Worm (Caenorhabditis elegans) whole organism, L4 larva: ENCODE results near the gene T05G5.1.
A peak's percentile ranks its signal among the peaks of the same experiment; 100 is the strongest.

Experiments
- F26F4.8 ChIP-seq: fragments of 200-800 bp; sonication (Bioruptor generic); conservative IDR thresholded peaks from 2 replicates; pipeline ENCODE4 v1.3.6; 2022; ENCODE audit warnings: missing genetic modification characterization, missing compliant biosample characterization
- F37D6.2 ChIP-seq: sonication (generic microtip); optimal IDR thresholded peaks from 2 replicates; lab custom pipeline; 2016; ENCODE audit warnings: mild to moderate bottlenecking, missing genetic modification characterization, missing compliant biosample characterization
- F44E2.7 ChIP-seq: fragments of 200-800 bp; sonication (Bioruptor generic); IDR thresholded peaks from 2 replicates; pipeline ENCODE4 v2.1.2; 2022; ENCODE audit warnings: missing genetic modification characterization, missing compliant biosample characterization
- T20F7.1 ChIP-seq: fragments of 200-800 bp; sonication (Bioruptor generic); optimal IDR thresholded peaks from 2 replicates; lab custom pipeline; 2018; ENCODE audit warnings: mild to moderate bottlenecking, missing genetic modification characterization, missing compliant biosample characterization
- Y75B8A.6 ChIP-seq: fragments of 200-800 bp; sonication (Bioruptor generic); IDR thresholded peaks from 2 replicates; pipeline ENCODE4 v1.3.6; 2022; ENCODE audit warnings: missing genetic modification reagents, missing genetic modification characterization, missing compliant biosample characterization
- ZK337.2 ChIP-seq: fragments of 200-800 bp; sonication (Bioruptor generic); IDR thresholded peaks from 2 replicates; pipeline ENCODE4 v1.3.6; 2022; ENCODE audit warnings: missing genetic modification reagents, missing genetic modification characterization, missing compliant biosample characterization
- aha-1 ChIP-seq: fragments of 150-350 bp; peaks from one replicate; lab custom pipeline; 2014; ENCODE audit warnings: missing biosample characterization, missing genetic modification characterization
- ceh-20 ChIP-seq: fragments of 200-800 bp; sonication (Bioruptor generic); IDR thresholded peaks from 2 replicates; pipeline ENCODE4 v1.3.6; 2022; ENCODE audit warnings: missing genetic modification reagents, missing genetic modification characterization, missing compliant biosample characterization
- ceh-28 ChIP-seq: fragments of 150-350 bp; optimal IDR thresholded peaks from 2 replicates; lab custom pipeline; 2014; ENCODE audit warnings: missing biosample characterization, missing genetic modification reagents, missing genetic modification characterization
- ceh-44 ChIP-seq: fragments of 200-800 bp; sonication (Bioruptor generic); IDR thresholded peaks from 2 replicates; pipeline ENCODE4 v1.3.6; 2022; ENCODE audit warnings: missing genetic modification reagents, missing genetic modification characterization, missing compliant biosample characterization
- ceh-62 ChIP-seq: sonication (generic microtip); optimal IDR thresholded peaks from 2 replicates; lab custom pipeline; 2017; ENCODE audit warnings: missing biosample characterization, missing genetic modification characterization
- cey-2 ChIP-seq: sonication (generic microtip); optimal IDR thresholded peaks from 3 replicates; lab custom pipeline; 2017; ENCODE audit warnings: missing genetic modification characterization, mild to moderate bottlenecking, missing compliant biosample characterization, antibody characterized with exemption, borderline replicate concordance; ENCODE audit not compliant: insufficient read depth
- ctbp-1 ChIP-seq: fragments of 200-800 bp; sonication (Bioruptor generic); IDR thresholded peaks from 2 replicates; pipeline ENCODE4 v1.3.6; 2022; ENCODE audit warnings: missing genetic modification reagents, missing genetic modification characterization, missing compliant biosample characterization
- daf-16 ChIP-seq, 3 experiments: sonication (generic microtip); optimal IDR thresholded peaks; 2 replicates each; lab custom pipeline; 2016 to 2017; ENCODE audit warnings: missing genetic modification characterization in 3 of 3, missing genetic modification reagents in 3 of 3, mild to moderate bottlenecking in 2 of 3, missing compliant biosample characterization in 2 of 3, missing biosample characterization in 1 of 3, moderate library complexity in 1 of 3
- daf-19 ChIP-seq: fragments of 200-800 bp; sonication (Bioruptor generic); conservative IDR thresholded peaks from 2 replicates; pipeline ENCODE4 v1.3.6; 2022; ENCODE audit warnings: missing genetic modification characterization, missing compliant biosample characterization
- daf-8 ChIP-seq: fragments of 200-800 bp; sonication (Bioruptor generic); IDR thresholded peaks from 2 replicates; pipeline ENCODE4 v1.3.6; 2022; ENCODE audit warnings: missing genetic modification characterization, missing compliant biosample characterization
- dmd-6 ChIP-seq: fragments of 200-800 bp; sonication (Bioruptor generic); IDR thresholded peaks from 2 replicates; pipeline ENCODE4 v1.3.6; 2022; ENCODE audit warnings: missing genetic modification reagents, missing genetic modification characterization, missing compliant biosample characterization
- dpl-1 ChIP-seq: fragments of 150-350 bp; optimal IDR thresholded peaks from 2 replicates; lab custom pipeline; 2014; ENCODE audit warnings: missing biosample characterization, missing genetic modification reagents, missing genetic modification characterization
- dve-1 ChIP-seq: sonication (generic microtip); optimal IDR thresholded peaks from 2 replicates; lab custom pipeline; 2017; ENCODE audit warnings: antibody characterized with exemption, mild to moderate bottlenecking, missing genetic modification characterization, missing compliant biosample characterization; ENCODE audit not compliant: insufficient read depth
- egl-27 ChIP-seq: sonication (generic microtip); optimal IDR thresholded peaks from 3 replicates; lab custom pipeline; 2017; ENCODE audit warnings: missing biosample characterization, missing genetic modification reagents, missing genetic modification characterization
- fkh-10 ChIP-seq: fragments of 150-350 bp; optimal IDR thresholded peaks from 2 replicates; lab custom pipeline; 2014; ENCODE audit warnings: missing biosample characterization, missing genetic modification reagents, missing genetic modification characterization
- gei-8 ChIP-seq: fragments of 200-800 bp; sonication (Bioruptor generic); optimal IDR thresholded peaks from 2 replicates; lab custom pipeline; 2018; ENCODE audit warnings: mild to moderate bottlenecking, missing genetic modification characterization, missing compliant biosample characterization
- hlh-30 ChIP-seq: sonication (generic microtip); optimal IDR thresholded peaks from 2 replicates; lab custom pipeline; 2017; ENCODE audit warnings: antibody characterized with exemption, mild to moderate bottlenecking, missing genetic modification characterization, missing compliant biosample characterization; ENCODE audit not compliant: insufficient read depth
- hmg-1.1 ChIP-seq: fragments of 200-800 bp; sonication (Bioruptor generic); IDR thresholded peaks from 2 replicates; pipeline ENCODE4 v1.3.6; 2022; ENCODE audit warnings: missing genetic modification reagents, missing genetic modification characterization, missing compliant biosample characterization
- lin-1 ChIP-seq: fragments of 200-800 bp; sonication (Bioruptor generic); IDR thresholded peaks from 2 replicates; pipeline ENCODE4 v1.3.6; 2022; ENCODE audit warnings: missing genetic modification reagents, missing genetic modification characterization, missing compliant biosample characterization
- lin-29 ChIP-seq: fragments of 200-800 bp; sonication (Bioruptor generic); IDR thresholded peaks from 2 replicates; pipeline ENCODE4 v1.3.6; 2022; ENCODE audit warnings: missing genetic modification reagents, missing genetic modification characterization, missing compliant biosample characterization
- mdt-29 ChIP-seq: fragments of 200-800 bp; sonication (Bioruptor generic); IDR thresholded peaks from 2 replicates; pipeline ENCODE4 v1.3.6; 2022; ENCODE audit warnings: missing genetic modification reagents, missing genetic modification characterization, missing compliant biosample characterization
- mes-2 ChIP-seq: sonication (generic microtip); optimal IDR thresholded peaks from 2 replicates; lab custom pipeline; 2016; ENCODE audit warnings: missing genotype, mild to moderate bottlenecking, missing genetic modification characterization, missing compliant biosample characterization; ENCODE audit not compliant: poor library complexity, severe bottlenecking
- mxl-3 ChIP-seq: fragments of 200-800 bp; sonication (Bioruptor generic); optimal IDR thresholded peaks from 2 replicates; lab custom pipeline; 2018; ENCODE audit warnings: mild to moderate bottlenecking, missing genetic modification characterization, missing compliant biosample characterization
- nhr-11 ChIP-seq: fragments of 150-350 bp; optimal IDR thresholded peaks from 2 replicates; lab custom pipeline; 2014; ENCODE audit warnings: missing biosample characterization, missing genetic modification characterization
- nhr-28 ChIP-seq: fragments of 150-350 bp; optimal IDR thresholded peaks from 2 replicates; lab custom pipeline; 2014; ENCODE audit warnings: missing biosample characterization, missing genetic modification characterization
- nhr-41 ChIP-seq: fragments of 200-800 bp; sonication (Bioruptor generic); IDR thresholded peaks from 2 replicates; pipeline ENCODE4 v1.3.6; 2022; ENCODE audit warnings: missing genetic modification reagents, missing genetic modification characterization, missing compliant biosample characterization
- nhr-6 ChIP-seq: fragments of 150-350 bp; optimal IDR thresholded peaks from 2 replicates; lab custom pipeline; 2014; ENCODE audit warnings: missing biosample characterization, missing genetic modification characterization
- php-3 ChIP-seq: fragments of 200-800 bp; sonication (Bioruptor generic); IDR thresholded peaks from 2 replicates; pipeline ENCODE4 v1.3.6; 2022; ENCODE audit warnings: missing genetic modification reagents, missing genetic modification characterization, missing compliant biosample characterization
- rbr-2 ChIP-seq: sonication (generic microtip); optimal IDR thresholded peaks from 2 replicates; lab custom pipeline; 2016; ENCODE audit warnings: missing genotype, missing genetic modification characterization, missing compliant biosample characterization
- set-16 ChIP-seq: fragments of 200-800 bp; sonication (Bioruptor generic); IDR thresholded peaks from 2 replicates; pipeline ENCODE4 v1.3.6; 2022; ENCODE audit warnings: missing genetic modification reagents, missing genetic modification characterization, missing compliant biosample characterization
- spr-3 ChIP-seq: fragments of 200-800 bp; sonication (Bioruptor generic); optimal IDR thresholded peaks from 2 replicates; lab custom pipeline; 2018; ENCODE audit warnings: mild to moderate bottlenecking, missing genetic modification characterization, missing compliant biosample characterization
- unc-62 ChIP-seq, 3 experiments: fragments of 150-350 bp in 1 of 3; sonication (generic microtip); optimal IDR thresholded peaks in 2 of 3; peaks in 1 of 3; 1 replicate in 1 of 3; 2 replicates in 2 of 3; lab custom pipeline; 2014 to 2017; ENCODE audit warnings: missing biosample characterization in 3 of 3, missing genetic modification characterization in 3 of 3, missing genetic modification reagents in 3 of 3, missing genotype in 1 of 3
- vab-7 ChIP-seq: fragments of 200-800 bp; sonication (Bioruptor generic); IDR thresholded peaks from 2 replicates; pipeline ENCODE4 v1.3.6; 2022; ENCODE audit warnings: missing genetic modification reagents, missing genetic modification characterization, missing compliant biosample characterization
- zfp-2 ChIP-seq: sonication (generic microtip); optimal IDR thresholded peaks from 2 replicates; lab custom pipeline; 2016; ENCODE audit warnings: mild to moderate bottlenecking, missing genetic modification characterization, missing compliant biosample characterization
- zip-11 ChIP-seq: fragments of 200-800 bp; sonication (Bioruptor generic); IDR thresholded peaks from 2 replicates; pipeline ENCODE4 v1.3.6; 2022; ENCODE audit warnings: missing genetic modification characterization, missing compliant biosample characterization
- ztf-7 ChIP-seq: fragments of 150-350 bp; optimal IDR thresholded peaks from 2 replicates; lab custom pipeline; 2014; ENCODE audit warnings: missing biosample characterization, missing genetic modification characterization

T05G5.1 gene

DNA sequence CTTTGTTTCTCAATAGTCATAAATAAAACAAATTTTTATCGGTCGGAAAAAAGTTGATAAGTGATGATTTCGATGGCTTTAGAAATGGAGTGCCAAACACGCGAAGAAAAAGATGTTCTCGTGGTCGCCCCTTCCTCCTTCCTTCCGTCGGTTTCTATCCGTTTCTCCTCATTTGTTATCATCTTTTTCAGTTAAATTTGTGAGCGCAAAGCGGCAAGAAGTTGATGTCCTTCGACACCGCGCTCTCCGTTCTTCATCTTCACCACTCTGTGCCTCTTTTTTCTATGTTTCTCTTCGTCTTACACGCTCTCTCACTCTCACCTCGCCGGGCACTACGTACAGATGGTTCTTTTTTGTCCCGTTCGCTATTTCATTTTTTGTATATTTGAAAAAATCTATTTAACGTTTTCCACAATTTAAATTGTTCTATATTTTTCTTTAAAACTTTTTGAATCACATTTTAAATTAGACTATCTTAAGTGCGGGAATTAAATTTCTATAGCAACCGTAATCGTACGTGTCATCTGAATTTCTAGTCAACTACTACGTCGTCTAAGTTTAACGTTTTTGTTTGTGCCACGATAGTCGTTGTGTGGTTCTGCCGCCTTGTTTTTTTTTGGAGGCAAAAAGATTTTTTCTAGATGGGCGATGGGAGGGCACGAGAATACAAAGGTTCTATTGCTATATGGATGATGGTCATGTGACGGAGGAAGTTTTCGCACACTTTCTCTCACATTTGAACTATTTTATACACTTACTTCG, 44.3 kb downstream of the T05G5.1 start (continued):
- TF ChIP-seq Y75B8A.6 (GFP tag; lab: Robert Waterston, UW) (no peak), aha-1 (peak; percentile 80), zip-11 (GFP tag; lab: Robert Waterston, UW) (no peak), ZK337.2 (GFP tag; lab: Robert Waterston, UW) (no peak), gei-8 (GFP tag; lab: Kevin White, UChicago) (no peak), daf-19 (GFP tag; lab: Robert Waterston, UW) (no peak), lin-29 (GFP tag; lab: Robert Waterston, UW) (no peak), ceh-62 (tag; lab: Kevin White, UChicago) (no peak), nhr-11 (tag; lab: Kevin White, UChicago) (peak; percentile 5), F44E2.7 (GFP tag; lab: Robert Waterston, UW) (no peak), F26F4.8 (GFP tag; lab: Robert Waterston, UW) (no peak), ctbp-1 (peak; percentile 71), ceh-28 (tag; lab: Kevin White, UChicago) (no peak)

ce11 chrIII:9697886-9698285, 45.3 kb downstream of the T05G5.1 start:
- TF ChIP-seq T20F7.1 (GFP tag; lab: Kevin White, UChicago) (no peak), zfp-2 (tag; lab: Kevin White, UChicago) (no peak), lin-1 (GFP tag; lab: Robert Waterston, UW) (no peak), nhr-41 (GFP tag; lab: Robert Waterston, UW) (no peak), unc-62 (GFP tag; optimal IDR thresholded peaks at IDR 0.05 in 1 of 2; lab: Kevin White, UChicago) (peak in 1 of 2 experiments; percentile 87), unc-62 (tag; optimal IDR thresholded peaks at IDR 0.05; lab: Kevin White, UChicago) (no peak), ceh-20 (GFP tag; lab: Robert Waterston, UW) (no peak), dve-1 (no peak), egl-27 (tag; lab: Kevin White, UChicago) (no peak), vab-7 (no peak), php-3 (GFP tag; lab: Robert Waterston, UW) (no peak), ceh-44 (no peak), dmd-6 (no peak), cey-2 (no peak), hlh-30 (tag; lab: Kevin White, UChicago) (peak; percentile 48), daf-8 (GFP tag; lab: Robert Waterston, UW) (no peak), nhr-28 (tag; lab: Kevin White, UChicago) (peak; percentile 5), mes-2 (tag; lab: Kevin White, UChicago) (no peak), mxl-3 (GFP tag; lab: Kevin White, UChicago) (peak; percentile 44)
- TF ChIP-seq, all 104 proteins: peak for 4

ce11 chrIII:9697323-9697722, 45.8 kb downstream of the T05G5.1 start:
- TF ChIP-seq set-16 (0 out of 2 replicates have a peak, but pooled peaks have one; percentile 18), unc-62 (GFP tag; optimal IDR thresholded peaks at IDR 0.05 in 1 of 2; lab: Kevin White, UChicago) (peak in 1 of 2 experiments; percentile 98), unc-62 (tag; optimal IDR thresholded peaks at IDR 0.05; lab: Kevin White, UChicago) (no peak), dpl-1 (GFP tag; lab: Kevin White, UChicago) (peak; percentile 29), ceh-20 (GFP tag; lab: Robert Waterston, UW) (peak; percentile 63), fkh-10 (GFP tag; lab: Kevin White, UChicago) (peak; percentile 58), dmd-6 (peak; percentile 57; the same call in 1 of the 2 replicates), spr-3 (no peak), nhr-28 (tag; lab: Kevin White, UChicago) (peak; percentile 59), mdt-29 (GFP tag; lab: Robert Waterston, UW) (no peak), ztf-7 (tag; lab: Kevin White, UChicago) (peak; percentile 9), rbr-2 (tag; lab: Kevin White, UChicago) (peak; percentile 66), daf-8 (GFP tag; lab: Robert Waterston, UW) (no peak), hlh-30 (tag; lab: Kevin White, UChicago) (peak; percentile 71), nhr-11 (tag; lab: Kevin White, UChicago) (peak; percentile 78), ceh-62 (tag; lab: Kevin White, UChicago) (no peak), dve-1 (peak; percentile 49), nhr-6 (tag; lab: Kevin White, UChicago) (peak; percentile 43), mes-2 (tag; lab: Kevin White, UChicago) (peak; percentile 73), ctbp-1 (0 out of 2 replicates have a peak, but pooled peaks have one; percentile 24), daf-16 (GFP tag; optimal IDR thresholded peaks at IDR 0.05; lab: Kevin White, UChicago) (no peak), daf-16 (tag; optimal IDR thresholded peaks at IDR 0.05; lab: Kevin White, UChicago) (peak; percentile 36), hmg-1.1 (GFP tag; lab: Robert Waterston, UW) (peak; percentile 63), lin-1 (GFP tag; lab: Robert Waterston, UW) (no peak), F37D6.2 (tag; lab: Kevin White, UChicago) (peak; percentile 15)
